Fruit fly (Drosophila melanogaster) whole organism, embryonic: ENCODE results near the gene pdm2.
A peak's percentile ranks its signal among the peaks of the same experiment; 100 is the strongest.

Source experiments
- Asciz ChIP-seq: fragments of 200-800 bp; sonication (Bioruptor generic); optimal IDR thresholded peaks from 2 replicates; lab custom pipeline; 2017; ENCODE audit warnings: missing biosample characterization, mild to moderate bottlenecking, missing genetic modification characterization, missing genetic modification reagents
- Atf6 ChIP-seq: fragments of 200-800 bp; sonication (Bioruptor generic); IDR thresholded peaks from 2 replicates; pipeline ENCODE4 v1.3.6; 2022; ENCODE audit warnings: missing biosample characterization, missing genetic modification characterization
- BtbVII ChIP-seq: fragments of 200-800 bp; sonication (Bioruptor generic); optimal IDR thresholded peaks from 3 replicates; lab custom pipeline; 2017; ENCODE audit warnings: missing biosample characterization, mild to moderate bottlenecking, missing genetic modification characterization
- C15 ChIP-seq: fragments of 200-800 bp; sonication (Bioruptor generic); IDR thresholded peaks from 3 replicates; pipeline ENCODE4 v1.3.6; 2022; ENCODE audit warnings: missing biosample characterization, missing genetic modification characterization
- CG10274 ChIP-seq: fragments of 200-800 bp; sonication (Bioruptor generic); optimal IDR thresholded peaks from 3 replicates; lab custom pipeline; 2017; ENCODE audit warnings: missing biosample characterization, mild to moderate bottlenecking, missing genetic modification characterization
- CG11398 ChIP-seq: fragments of 200-800 bp; sonication (Bioruptor generic); optimal IDR thresholded peaks from 2 replicates; lab custom pipeline; 2016; ENCODE audit warnings: missing biosample characterization, missing genetic modification characterization
- CG12391 ChIP-seq: fragments of 200-800 bp; sonication (Bioruptor generic); optimal IDR thresholded peaks from 3 replicates; lab custom pipeline; 2018; ENCODE audit warnings: missing biosample characterization, mild to moderate bottlenecking, missing genetic modification characterization, moderate library complexity
- CG13287 ChIP-seq: fragments of 200-800 bp; sonication (Bioruptor generic); IDR thresholded peaks from 2 replicates; pipeline ENCODE4 v1.3.6; 2022; ENCODE audit warnings: missing biosample characterization, missing genetic modification characterization; ENCODE audit not compliant: partially characterized antibody
- CG13775 ChIP-seq: fragments of 200-800 bp; sonication (Bioruptor generic); optimal IDR thresholded peaks from 3 replicates; lab custom pipeline; 2017; ENCODE audit warnings: missing biosample characterization, mild to moderate bottlenecking, missing genetic modification characterization
- CG17829 ChIP-seq: fragments of 200-800 bp; optimal IDR thresholded peaks from 2 replicates; lab custom pipeline; 2019; ENCODE audit warnings: missing biosample characterization, mild to moderate bottlenecking, missing genetic modification characterization, moderate library complexity
- CG18599 ChIP-seq: fragments of 200-800 bp; sonication (Bioruptor generic); optimal IDR thresholded peaks from 3 replicates; lab custom pipeline; 2017; ENCODE audit warnings: missing biosample characterization, missing genetic modification characterization, mild to moderate bottlenecking, moderate library complexity, missing genetic modification reagents
- CG4328 ChIP-seq: fragments of 200-800 bp; sonication (Bioruptor generic); optimal IDR thresholded peaks from 3 replicates; lab custom pipeline; 2017; ENCODE audit warnings: missing biosample characterization, missing genetic modification reagents, missing genetic modification characterization
- CG5180 ChIP-seq: fragments of 200-800 bp; sonication (Bioruptor generic); optimal IDR thresholded peaks from 3 replicates; lab custom pipeline; 2017; ENCODE audit warnings: missing biosample characterization, missing genetic modification characterization, mild to moderate bottlenecking, moderate library complexity, missing genetic modification reagents
- CG6813 ChIP-seq: fragments of 200-800 bp; sonication (Bioruptor generic); optimal IDR thresholded peaks from 2 replicates; lab custom pipeline; 2017; ENCODE audit warnings: missing biosample characterization, missing genetic modification characterization, mild to moderate bottlenecking, moderate library complexity, missing genetic modification reagents
- CG7357 ChIP-seq: fragments of 200-800 bp; sonication (Bioruptor generic); IDR thresholded peaks from 3 replicates; pipeline ENCODE4 v1.3.6; 2022; ENCODE audit warnings: missing biosample characterization, missing genetic modification characterization
- CG8765 ChIP-seq: fragments of 200-800 bp; sonication (Bioruptor generic); IDR thresholded peaks from 2 replicates; pipeline ENCODE4 v1.3.6; 2022; ENCODE audit warnings: missing biosample characterization, missing genetic modification characterization
- Camta ChIP-seq: fragments of 200-800 bp; sonication (Bioruptor generic); optimal IDR thresholded peaks from 2 replicates; lab custom pipeline; 2016; ENCODE audit warnings: missing biosample characterization, missing genetic modification characterization
- D19B ChIP-seq: fragments of 200-800 bp; sonication (Bioruptor generic); optimal IDR thresholded peaks from 2 replicates; lab custom pipeline; 2017; ENCODE audit warnings: missing biosample characterization, mild to moderate bottlenecking, missing genetic modification characterization
- Dip2 ChIP-seq: fragments of 200-800 bp; sonication (Bioruptor generic); IDR thresholded peaks from 2 replicates; pipeline ENCODE4 v1.3.6; 2022; ENCODE audit warnings: missing biosample characterization, missing genetic modification characterization
- Drgx ChIP-seq: fragments of 200-800 bp; sonication (Bioruptor generic); IDR thresholded peaks from 2 replicates; pipeline ENCODE4 v1.3.6; 2022; ENCODE audit warnings: missing biosample characterization, missing genetic modification characterization
- Fer3 ChIP-seq: fragments of 200-800 bp; sonication (Bioruptor generic); optimal IDR thresholded peaks from 2 replicates; lab custom pipeline; 2018; ENCODE audit warnings: missing biosample characterization, mild to moderate bottlenecking, missing genetic modification characterization, moderate library complexity
- HHEX ChIP-seq: fragments of 200-800 bp; sonication (Bioruptor generic); optimal IDR thresholded peaks from 3 replicates; lab custom pipeline; 2017; ENCODE audit warnings: missing biosample characterization, mild to moderate bottlenecking, missing genetic modification characterization, missing genetic modification reagents
- HLH4C ChIP-seq: fragments of 200-800 bp; sonication (Bioruptor generic); IDR thresholded peaks from 3 replicates; pipeline ENCODE4 v1.3.6; 2022; ENCODE audit warnings: missing biosample characterization, missing genetic modification characterization; ENCODE audit not compliant: partially characterized antibody
- Jarid2 ChIP-seq: fragments of 200-800 bp; sonication (Bioruptor generic); optimal IDR thresholded peaks from 3 replicates; lab custom pipeline; 2017; ENCODE audit warnings: mild to moderate bottlenecking, missing biosample characterization, missing genetic modification reagents, missing genetic modification characterization
- Mad ChIP-seq: fragments of 200-800 bp; sonication (Bioruptor generic); optimal IDR thresholded peaks from 2 replicates; lab custom pipeline; 2016; ENCODE audit warnings: missing biosample characterization, missing genetic modification characterization
- Med ChIP-seq: fragments of 200-800 bp; sonication (Bioruptor generic); peaks from one replicate; lab custom pipeline; 2016; ENCODE audit warnings: missing biosample characterization, missing genetic modification characterization, mild to moderate bottlenecking, inconsistent platforms, moderate library complexity
- Mes4 ChIP-seq: fragments of 200-800 bp; sonication (Bioruptor generic); optimal IDR thresholded peaks from 2 replicates; lab custom pipeline; 2016; ENCODE audit warnings: missing biosample characterization, missing genetic modification characterization
- Pdp1 ChIP-seq, 2 experiments: fragments of 200-800 bp; sonication (Bioruptor generic); optimal IDR thresholded peaks; 3 replicates each; lab custom pipeline; 2016; ENCODE audit warnings: missing biosample characterization in 2 of 2, missing genetic modification characterization in 2 of 2, mild to moderate bottlenecking in 1 of 2, moderate library complexity in 1 of 2
- Ravus ChIP-seq: fragments of 200-800 bp; sonication (Bioruptor generic); IDR thresholded peaks from 2 replicates; pipeline ENCODE4 v1.3.6; 2022; ENCODE audit warnings: missing biosample characterization, missing genetic modification characterization
- Scr ChIP-seq: fragments of 200-800 bp; sonication (Bioruptor generic); IDR thresholded peaks from 2 replicates; pipeline ENCODE4 v1.3.6; 2022; ENCODE audit warnings: missing biosample characterization, missing genetic modification characterization; ENCODE audit not compliant: partially characterized antibody
- Spps ChIP-seq: fragments of 200-800 bp; sonication (Bioruptor generic); optimal IDR thresholded peaks from 2 replicates; lab custom pipeline; 2018; ENCODE audit warnings: missing biosample characterization, mild to moderate bottlenecking, missing genetic modification characterization
- Sry-β ChIP-seq: fragments of 200-800 bp; sonication (Bioruptor generic); optimal IDR thresholded peaks from 2 replicates; lab custom pipeline; 2018; ENCODE audit warnings: missing biosample characterization, mild to moderate bottlenecking, missing genetic modification characterization, moderate library complexity
- Usf ChIP-seq: fragments of 200-800 bp; sonication (Bioruptor generic); optimal IDR thresholded peaks from 2 replicates; lab custom pipeline; 2017; ENCODE audit warnings: missing genotype, missing biosample characterization, missing genetic modification characterization
- bcd ChIP-seq: fragments of 200-800 bp; sonication (Bioruptor generic); optimal IDR thresholded peaks from 2 replicates; lab custom pipeline; 2017; ENCODE audit warnings: missing biosample characterization, mild to moderate bottlenecking, missing genetic modification characterization
- caup ChIP-seq: fragments of 200-800 bp; sonication (Bioruptor generic); optimal IDR thresholded peaks from 3 replicates; lab custom pipeline; 2017; ENCODE audit warnings: missing biosample characterization, mild to moderate bottlenecking, missing genetic modification characterization, moderate library complexity; ENCODE audit not compliant: severe bottlenecking
- cg ChIP-seq: fragments of 200-800 bp; sonication (Bioruptor generic); optimal IDR thresholded peaks from 3 replicates; lab custom pipeline; 2019; ENCODE audit warnings: missing biosample characterization, mild to moderate bottlenecking, missing genetic modification characterization, moderate library complexity
- cwo ChIP-seq: fragments of 200-800 bp; sonication (Bioruptor generic); optimal IDR thresholded peaks from 3 replicates; lab custom pipeline; 2017; ENCODE audit warnings: missing biosample characterization, missing genetic modification characterization, mild to moderate bottlenecking, moderate library complexity, missing genetic modification reagents
- dpn ChIP-seq, 2 experiments: fragments of 200-800 bp; sonication (Bioruptor generic); optimal IDR thresholded peaks; 3 replicates each; lab custom pipeline; 2016; ENCODE audit warnings: missing biosample characterization in 2 of 2, missing genetic modification characterization in 2 of 2
- dysf ChIP-seq: fragments of 200-800 bp; sonication (Bioruptor generic); IDR thresholded peaks from 3 replicates; pipeline ENCODE4 v1.3.6; 2022; ENCODE audit warnings: missing biosample characterization, missing genetic modification characterization
- gcm2 ChIP-seq: fragments of 200-800 bp; sonication (Bioruptor generic); optimal IDR thresholded peaks from 2 replicates; lab custom pipeline; 2016; ENCODE audit warnings: missing biosample characterization, missing genetic modification characterization
- ham ChIP-seq: fragments of 200-800 bp; sonication (Bioruptor generic); IDR thresholded peaks from 2 replicates; pipeline ENCODE4 v1.3.6; 2022; ENCODE audit warnings: missing biosample characterization, missing genetic modification characterization
- her ChIP-seq: fragments of 200-800 bp; sonication (Bioruptor generic); optimal IDR thresholded peaks from 2 replicates; lab custom pipeline; 2016; ENCODE audit warnings: missing biosample characterization, missing genetic modification characterization
- maf-S ChIP-seq: fragments of 200-800 bp; sonication (Bioruptor generic); optimal IDR thresholded peaks from 2 replicates; lab custom pipeline; 2016; ENCODE audit warnings: missing biosample characterization, missing genetic modification characterization
- mam ChIP-seq: fragments of 200-800 bp; sonication (Bioruptor generic); optimal IDR thresholded peaks from 3 replicates; lab custom pipeline; 2016; ENCODE audit warnings: missing biosample characterization, missing genetic modification characterization
- nau ChIP-seq: fragments of 200-800 bp; sonication (Bioruptor generic); optimal IDR thresholded peaks from 3 replicates; lab custom pipeline; 2017; ENCODE audit warnings: missing biosample characterization, mild to moderate bottlenecking, missing genetic modification characterization, missing genetic modification reagents
- nom ChIP-seq: fragments of 200-800 bp; sonication (Bioruptor generic); optimal IDR thresholded peaks from 2 replicates; lab custom pipeline; 2017; ENCODE audit warnings: missing biosample characterization, missing genetic modification characterization, mild to moderate bottlenecking, moderate library complexity, missing genetic modification reagents
- rib ChIP-seq: fragments of 200-800 bp; sonication (Bioruptor generic); IDR thresholded peaks from 2 replicates; pipeline ENCODE4 v1.3.6; 2022; ENCODE audit warnings: missing biosample characterization, missing genetic modification characterization
- slbo ChIP-seq: fragments of 200-800 bp; sonication (Bioruptor generic); IDR thresholded peaks from 2 replicates; pipeline ENCODE4 v1.3.6; 2022; ENCODE audit warnings: missing biosample characterization, missing genetic modification characterization
- trh ChIP-seq: fragments of 200-800 bp; sonication (Bioruptor generic); optimal IDR thresholded peaks from 2 replicates; lab custom pipeline; 2016; ENCODE audit warnings: missing biosample characterization, missing genetic modification characterization

Gene pdm2

DNA sequence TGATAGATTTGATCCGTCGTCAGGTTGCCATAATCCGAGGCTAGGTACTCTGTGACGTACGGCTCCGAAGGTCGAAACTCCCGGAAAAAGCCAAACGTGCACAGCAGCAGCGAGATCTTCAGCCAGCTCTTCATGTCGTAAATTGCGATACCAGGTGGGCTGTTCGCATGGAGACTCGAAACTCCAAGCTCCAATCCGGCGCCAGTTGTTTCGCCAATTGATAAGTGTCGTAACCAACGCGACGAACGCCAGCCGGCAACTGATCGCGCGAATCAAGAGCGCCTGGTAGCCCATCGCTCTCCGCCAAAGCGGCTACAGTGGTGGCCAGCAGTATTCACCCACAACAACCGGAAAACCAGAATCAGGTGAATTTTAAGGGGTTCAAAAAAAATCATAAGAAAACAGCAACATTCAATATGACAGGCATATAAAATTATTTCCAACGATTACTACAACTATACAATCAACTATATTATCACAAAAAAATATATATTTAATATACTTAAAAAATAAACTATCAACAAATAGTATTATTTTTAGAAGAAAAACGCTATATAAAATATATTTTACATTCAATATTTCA, 43.5 kb downstream of the pdm2 start, which contains the start of gene CG17036 (continued):
- peak; percentile 4 for TF ChIP-seq Fer3
- peak; percentile 45 for TF ChIP-seq BtbVII
- TF ChIP-seq CG8765 = no peak
- TF ChIP-seq CG13775 (GFP tag; lab: Kevin White, UChicago) = peak; percentile 47
- no peak for TF ChIP-seq Dip2 (GFP tag; lab: Robert Waterston, UW)
- peak in 1 of 2 experiments; percentile 79 for TF ChIP-seq Pdp1 (GFP tag; optimal IDR thresholded peaks at IDR 0.05; lab: Kevin White, UChicago)
- no peak for TF ChIP-seq Atf6 (GFP tag; lab: Robert Waterston, UW)
- no peak for TF ChIP-seq CG7357 (GFP tag; lab: Robert Waterston, UW)
- TF ChIP-seq Usf (GFP tag; lab: Kevin White, UChicago) = peak; percentile 10
- TF ChIP-seq HLH4C (GFP tag; lab: Robert Waterston, UW) = no peak
- no peak for TF ChIP-seq Spps (tag; lab: Kevin White, UChicago)
- TF ChIP-seq CG13287 = 0 out of 2 replicates have a peak, but pooled peaks have one; percentile 19
- TF ChIP-seq cg = no peak
- peak; percentile 64 for TF ChIP-seq slbo
- TF ChIP-seq Camta (GFP tag; lab: Kevin White, UChicago) = no peak
- TF ChIP-seq dpn (GFP tag; optimal IDR thresholded peaks at IDR 0.05; lab: Kevin White, UChicago) = peak in 1 of 2 experiments; percentile 16
- peak; percentile 8 for TF ChIP-seq Jarid2
- TF ChIP-seq gcm2 = no peak
- no peak for TF ChIP-seq CG6813 (GFP tag; lab: Kevin White, UChicago)
- TF ChIP-seq D19B = no peak
- 0 out of 2 replicates have a peak, but pooled peaks have one; percentile 6 for TF ChIP-seq Ravus
- TF ChIP-seq rib = peak; percentile 26; the same call in 1 of the 2 replicates
- TF ChIP-seq Asciz (GFP tag; lab: Kevin White, UChicago) = no peak
- TF ChIP-seq CG17829 (tag; lab: Kevin White, UChicago) = peak; percentile 25
- TF ChIP-seq Mad (GFP tag; lab: Kevin White, UChicago) = no peak
- TF ChIP-seq Drgx (GFP tag; lab: Robert Waterston, UW) = no peak
- TF ChIP-seq nom (GFP tag; lab: Kevin White, UChicago) = peak; percentile 16
- TF ChIP-seq CG12391 (tag; lab: Kevin White, UChicago) = peak; percentile 40
- peak; percentile 34 for TF ChIP-seq cwo (GFP tag; lab: Kevin White, UChicago)
- TF ChIP-seq CG5180 = no peak
- no peak for TF ChIP-seq Mes4 (GFP tag; lab: Kevin White, UChicago)
- TF ChIP-seq Med = peak; percentile 83
- no peak for TF ChIP-seq maf-S (GFP tag; lab: Kevin White, UChicago)
- no peak for TF ChIP-seq C15 (GFP tag; lab: Robert Waterston, UW)
- TF ChIP-seq trh (GFP tag; lab: Kevin White, UChicago) = no peak
- no peak for TF ChIP-seq Sry-β (GFP tag; lab: Kevin White, UChicago)
- peak; percentile 43; the same call in 1 of the 3 replicates for TF ChIP-seq dysf (GFP tag; lab: Robert Waterston, UW)
- peak; percentile 48 for TF ChIP-seq HHEX (GFP tag; lab: Kevin White, UChicago)
- TF ChIP-seq caup (GFP tag; lab: Kevin White, UChicago) = peak; percentile 33
- TF ChIP-seq CG11398 (GFP tag; lab: Kevin White, UChicago) = no peak
- no peak for TF ChIP-seq CG10274 (GFP tag; lab: Kevin White, UChicago)
- no peak for TF ChIP-seq Scr (GFP tag; lab: Robert Waterston, UW)
- TF ChIP-seq CG4328 = peak; percentile 6
- peak; percentile 15 for TF ChIP-seq bcd (GFP tag; lab: Kevin White, UChicago)
- peak; percentile 32 for TF ChIP-seq CG18599 (GFP tag; lab: Kevin White, UChicago)
- peak; percentile 17; the same call in 1 of the 2 replicates for TF ChIP-seq ham
- no peak for TF ChIP-seq her (GFP tag; lab: Kevin White, UChicago)
- TF ChIP-seq mam (GFP tag; lab: Kevin White, UChicago) = no peak
- TF ChIP-seq nau (GFP tag; lab: Kevin White, UChicago) = no peak
